Worm (Caenorhabditis elegans) whole organism, mixed stage, embryonic: ENCODE results near the gene Y39E4B.6.

ENCODE experiments used
- M03D4.4 ChIP-seq: sonication (generic microtip); optimal IDR thresholded peaks from 2 replicates; lab custom pipeline; 2017; ENCODE audit warnings: mild to moderate bottlenecking, missing genetic modification characterization, missing compliant biosample characterization
- blmp-1 ChIP-seq: fragments of 150-350 bp; optimal IDR thresholded peaks from 2 replicates; lab custom pipeline; 2014; ENCODE audit warnings: missing biosample characterization, missing genetic modification characterization
- ceh-43 ChIP-seq: fragments of 200-800 bp; sonication (Bioruptor generic); optimal IDR thresholded peaks from 2 replicates; lab custom pipeline; 2018; ENCODE audit warnings: mild to moderate bottlenecking, missing genetic modification characterization, moderate library complexity, missing compliant biosample characterization
- ces-1 ChIP-seq: fragments of 150-350 bp; optimal IDR thresholded peaks from 2 replicates; lab custom pipeline; 2014; ENCODE audit warnings: missing biosample characterization, missing genetic modification reagents, missing genetic modification characterization
- elt-1 ChIP-seq: sonication (generic microtip); optimal IDR thresholded peaks from 2 replicates; lab custom pipeline; 2017; ENCODE audit warnings: missing genetic modification characterization, mild to moderate bottlenecking, missing compliant biosample characterization, antibody characterized with exemption, moderate library complexity, borderline replicate concordance; ENCODE audit not compliant: insufficient read depth
- elt-3 ChIP-seq: fragments of 150-350 bp; optimal IDR thresholded peaks from 2 replicates; lab custom pipeline; 2014; ENCODE audit warnings: missing biosample characterization, missing genetic modification characterization
- lin-13 ChIP-seq: fragments of 150-350 bp; optimal IDR thresholded peaks from 2 replicates; lab custom pipeline; 2014; ENCODE audit warnings: missing biosample characterization, missing genetic modification characterization
- mep-1 ChIP-seq: fragments of 150-350 bp; optimal IDR thresholded peaks from 2 replicates; lab custom pipeline; 2017; ENCODE audit warnings: missing biosample characterization, missing genetic modification reagents, missing genetic modification characterization, inconsistent platforms
- mls-2 ChIP-seq: sonication (generic microtip); optimal IDR thresholded peaks from 2 replicates; lab custom pipeline; 2016; ENCODE audit warnings: mild to moderate bottlenecking, missing genetic modification characterization, moderate library complexity, missing compliant biosample characterization
- sem-2 ChIP-seq: fragments of 200-800 bp; sonication (Bioruptor generic); optimal IDR thresholded peaks from 2 replicates; lab custom pipeline; 2018; ENCODE audit warnings: mild to moderate bottlenecking, missing genetic modification characterization, missing compliant biosample characterization
- snpc-4 ChIP-seq: fragments of 150-350 bp; optimal IDR thresholded peaks from 2 replicates; lab custom pipeline; 2014; ENCODE audit warnings: missing biosample characterization, missing genetic modification characterization
- unc-120 ChIP-seq: sonication (generic microtip); optimal IDR thresholded peaks from 2 replicates; lab custom pipeline; 2017; ENCODE audit warnings: missing genetic modification characterization, missing compliant biosample characterization; ENCODE audit not compliant: poor library complexity, severe bottlenecking
- ztf-11 ChIP-seq: fragments of 150-350 bp; optimal IDR thresholded peaks from 2 replicates; lab custom pipeline; 2014; ENCODE audit warnings: missing biosample characterization, missing genetic modification characterization

DNA sequence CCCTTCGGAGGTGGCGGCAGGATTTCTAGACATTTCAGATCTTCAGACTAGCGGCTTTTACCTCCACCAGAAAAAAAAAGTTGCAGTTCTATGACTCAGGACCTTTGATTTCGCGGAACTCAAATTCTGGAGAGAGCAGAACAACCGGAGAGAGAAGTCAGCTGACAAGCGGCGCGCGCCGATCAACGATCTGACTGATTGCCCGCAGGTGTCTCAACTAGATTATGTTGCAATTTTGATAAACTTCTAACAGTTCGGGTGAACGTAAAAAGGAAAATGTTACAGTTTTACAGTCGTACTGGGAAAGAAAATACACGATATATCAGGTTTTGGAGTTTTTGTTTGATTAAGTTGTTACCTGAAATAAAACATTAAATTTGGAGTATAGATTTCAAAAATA, 7.6 kb upstream of the Y39E4B.6 start:
- no peak for TF ChIP-seq ces-1 (GFP tag; lab: Kevin White, UChicago)
- TF ChIP-seq M03D4.4 (tag; lab: Kevin White, UChicago), result no peak
- TF ChIP-seq ceh-43, result no peak
- TF ChIP-seq snpc-4 (tag; lab: Kevin White, UChicago), result no peak
- no peak for TF ChIP-seq ztf-11 (tag; lab: Kevin White, UChicago)
- no peak for TF ChIP-seq mep-1
- no peak for TF ChIP-seq unc-120 (tag; lab: Kevin White, UChicago)
- TF ChIP-seq elt-3, result no peak
- no peak for TF ChIP-seq lin-13 (tag; lab: Kevin White, UChicago)
- no peak for TF ChIP-seq blmp-1 (tag; lab: Kevin White, UChicago)
- TF ChIP-seq elt-1 (tag; lab: Kevin White, UChicago), result no peak
- no peak for TF ChIP-seq mls-2 (tag; lab: Kevin White, UChicago)
- no peak for TF ChIP-seq sem-2 (GFP tag; lab: Kevin White, UChicago)
